Worm (Caenorhabditis elegans) whole organism, dauer: ENCODE results near the gene C53C7.3.

ENCODE experiments used
- unc-62 ChIP-seq: sonication (generic microtip); optimal IDR thresholded peaks from 2 replicates; lab custom pipeline; 2017; ENCODE audit warnings: missing biosample characterization, missing genetic modification reagents, missing genetic modification characterization

C53C7.3 gene

DNA sequence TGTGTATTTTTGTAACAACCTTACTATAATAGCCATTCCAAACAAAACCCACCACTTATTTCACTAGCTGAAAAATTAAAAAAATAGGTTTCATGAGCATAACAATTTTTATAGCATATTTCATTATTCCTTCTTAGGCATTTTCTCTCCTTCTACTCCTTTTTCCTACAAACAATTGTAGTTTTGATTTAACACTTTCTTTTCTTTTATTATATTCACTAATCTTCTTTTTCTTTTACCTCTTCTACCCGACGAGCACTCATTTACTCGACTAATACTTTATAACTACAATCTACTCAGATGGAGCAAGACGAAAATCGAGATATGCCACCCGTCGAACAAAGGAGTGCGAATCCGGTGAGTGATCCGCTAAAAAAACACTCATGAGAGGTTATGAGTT lies at the start of gene C53C7.3:
C53C7.3 (plus strand) TSS at position 301 of the 400 bp plus-strand sequence.
- TF ChIP-seq unc-62 = no peak

DNA sequence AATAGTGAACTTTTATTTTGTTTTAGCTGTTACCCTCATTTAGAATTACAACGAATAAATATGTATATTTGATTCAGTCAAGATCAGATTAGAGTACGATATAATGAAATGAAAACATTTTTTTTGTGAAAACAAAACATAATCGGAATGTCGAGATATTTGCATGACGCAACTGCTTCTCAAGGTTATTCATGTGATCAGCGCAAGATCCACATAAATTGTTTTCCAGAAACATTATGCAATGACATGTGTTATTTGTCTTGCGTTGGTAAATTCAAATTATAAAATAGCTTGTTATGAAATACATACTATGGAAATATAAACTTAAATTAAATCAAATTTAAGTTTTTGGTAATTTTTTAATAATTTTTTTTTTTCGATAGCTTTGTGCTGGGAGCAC lies 48.8 kb upstream of the C53C7.3 start:
- no peak for TF ChIP-seq unc-62

DNA sequence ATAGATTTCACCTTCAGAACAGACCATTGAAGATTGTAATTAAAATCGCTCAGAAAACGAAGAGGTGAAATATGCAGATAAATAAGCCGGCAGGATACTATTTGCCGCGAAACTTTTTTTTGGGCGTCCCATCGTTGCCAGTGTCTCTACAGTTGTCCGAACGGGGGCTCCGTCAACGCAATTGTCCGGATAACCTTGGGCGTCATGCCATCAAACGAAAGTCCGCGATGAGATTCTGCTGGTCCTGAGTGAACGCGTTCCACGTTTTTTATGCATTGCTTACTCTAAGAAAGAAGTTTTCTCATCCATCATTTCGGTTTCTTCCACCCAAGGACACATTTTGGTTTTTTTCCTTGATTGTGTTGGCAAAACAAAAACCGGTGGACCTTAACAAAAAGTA lies 47.5 kb upstream of the C53C7.3 start:
- TF ChIP-seq unc-62 = no peak

ce11 chrX:13002322-13002721 lies 46.0 kb upstream of the C53C7.3 start:
- TF ChIP-seq unc-62 = no peak

DNA sequence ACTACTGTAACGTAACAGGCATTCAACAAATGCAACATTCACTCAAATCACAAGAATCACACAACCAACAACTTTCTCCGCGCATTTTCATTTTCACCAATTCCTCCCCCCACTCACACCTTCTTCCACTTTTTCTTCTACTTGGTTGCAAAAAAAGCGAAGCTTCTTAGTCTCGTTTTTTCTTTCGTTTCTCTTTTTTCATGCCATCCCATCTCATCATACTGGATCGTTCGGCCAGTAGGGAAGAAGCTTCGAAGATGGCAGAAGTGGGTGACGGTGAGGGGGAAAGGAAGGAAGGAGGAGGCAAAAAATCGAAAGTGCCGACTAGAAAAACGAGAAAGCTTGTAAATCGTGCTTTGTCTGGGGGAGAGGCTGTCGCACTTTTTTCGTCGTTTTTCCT lies 45.3 kb upstream of the C53C7.3 start:
- no peak for TF ChIP-seq unc-62

ce11 chrX:13004491-13005093 lies 43.8 kb upstream of the C53C7.3 start:
- no peak for TF ChIP-seq unc-62

DNA sequence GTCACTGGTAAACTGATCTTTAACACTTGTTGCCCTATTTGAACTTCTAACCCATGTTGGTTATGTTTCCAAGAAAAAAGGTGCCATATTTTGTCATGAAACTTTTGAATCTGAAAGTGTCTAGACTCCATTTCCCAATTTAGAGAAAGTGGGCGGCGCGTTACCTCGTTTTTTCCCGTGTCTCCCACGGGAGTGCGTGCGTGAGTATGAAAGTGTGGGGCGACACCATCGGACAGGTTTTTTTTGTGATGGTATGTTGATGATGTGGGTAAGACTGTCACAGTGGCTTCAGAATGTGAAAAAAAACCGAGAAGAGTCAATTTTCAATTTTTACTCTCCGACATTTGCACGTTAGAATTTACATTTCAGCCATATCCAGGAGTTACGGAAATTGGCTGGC lies 42.6 kb upstream of the C53C7.3 start:
- no peak for TF ChIP-seq unc-62

- no peak for TF ChIP-seq unc-62
These were observed 42.0 kb upstream of the C53C7.3 start for ce11 chrX:13006328-13006727.

DNA sequence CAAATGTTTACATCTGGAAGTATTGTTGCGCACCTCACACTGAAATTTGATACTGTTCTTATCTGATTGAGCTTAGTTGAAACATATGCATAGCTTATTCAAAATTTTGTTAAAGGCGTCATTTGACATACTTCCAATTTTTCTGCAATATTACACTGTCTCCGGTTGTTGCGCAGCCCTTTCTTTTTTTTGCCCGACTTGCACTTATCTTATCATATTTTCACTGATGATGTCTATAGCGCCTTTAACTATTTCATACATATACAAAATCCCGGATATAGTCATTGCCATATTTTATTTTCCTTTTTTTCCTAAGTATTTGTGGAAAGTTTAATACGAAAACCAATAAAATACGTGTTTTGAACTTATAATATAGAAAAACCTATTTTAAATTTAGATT lies 41.6 kb upstream of the C53C7.3 start:
- TF ChIP-seq unc-62 = no peak

DNA sequence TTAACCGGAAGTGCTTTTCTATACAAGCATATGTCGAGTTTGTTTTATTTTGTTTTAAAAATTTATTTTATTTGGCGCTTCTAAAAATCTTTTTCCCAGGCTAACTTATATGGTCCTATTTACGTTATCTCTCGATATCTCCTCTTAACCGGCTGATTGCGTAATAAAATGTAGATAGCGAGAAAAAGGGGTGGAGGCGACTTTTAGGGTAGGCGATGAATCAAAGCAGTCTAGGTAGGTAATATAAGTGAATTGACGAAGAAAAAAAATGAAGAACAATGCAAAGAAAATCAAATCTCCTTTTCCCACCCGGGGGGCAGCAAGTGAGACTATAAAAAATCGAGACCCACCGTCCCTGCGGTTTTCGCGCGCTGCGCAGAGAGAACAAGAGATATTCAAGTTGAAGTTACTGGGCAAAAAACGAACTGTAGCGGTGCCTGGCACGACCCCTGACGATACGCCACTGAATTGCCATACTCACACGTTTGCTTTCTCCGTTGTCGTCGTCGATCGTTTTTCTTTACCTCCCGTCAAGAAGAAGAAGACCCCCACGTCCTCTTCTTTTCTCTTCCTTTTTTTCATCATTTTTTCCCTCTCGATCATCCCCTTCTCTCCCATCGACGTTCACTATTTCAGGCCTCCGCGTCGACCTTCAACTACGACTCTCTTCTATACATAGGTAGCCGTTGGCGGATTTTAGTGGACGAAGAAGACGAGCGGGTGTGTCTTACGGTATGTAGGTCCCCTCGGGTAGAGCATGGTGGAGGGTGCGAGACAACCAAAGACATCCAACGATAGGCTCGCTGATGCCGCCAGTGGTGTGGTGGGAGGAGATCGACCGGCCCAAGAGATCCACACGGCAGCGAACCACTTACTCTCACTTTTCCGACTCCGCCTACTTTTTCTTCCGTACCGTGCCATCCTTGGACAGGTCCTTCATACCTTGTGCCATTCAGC lies 40.2 kb upstream of the C53C7.3 start, which contains the start of gene nhr-25:
nhr-25 (plus strand) TSS at position 637 of the 957 bp plus-strand sequence.
- no peak for TF ChIP-seq unc-62

DNA sequence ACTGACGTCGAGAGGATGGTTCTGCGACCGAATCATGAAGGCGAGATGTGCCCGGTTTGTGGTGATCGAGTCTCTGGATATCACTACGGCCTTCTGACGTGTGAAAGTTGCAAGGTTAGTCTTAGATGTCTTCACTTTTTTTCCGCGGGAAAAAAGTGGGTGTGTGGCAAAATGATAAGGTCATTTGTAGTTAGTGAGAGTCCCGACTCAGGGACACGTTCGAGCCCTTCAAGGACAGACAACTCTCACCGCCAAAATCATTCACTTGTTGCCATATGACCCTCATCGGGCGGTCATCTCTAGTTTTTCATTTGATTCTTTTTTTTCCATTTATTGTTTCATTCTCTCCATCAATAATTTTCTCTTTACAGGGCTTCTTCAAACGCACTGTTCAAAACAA lies 39.5 kb upstream of the C53C7.3 start:
- TF ChIP-seq unc-62 = no peak

- TF ChIP-seq unc-62 = no peak
These were observed 38.7 kb upstream of the C53C7.3 start for ce11 chrX:13009645-13010044.

- no peak for TF ChIP-seq unc-62
These were observed 36.5 kb upstream of the C53C7.3 start for ce11 chrX:13011897-13012296.

- TF ChIP-seq unc-62 = no peak
These were observed 34.0 kb upstream of the C53C7.3 start for ce11 chrX:13014341-13014740.

DNA sequence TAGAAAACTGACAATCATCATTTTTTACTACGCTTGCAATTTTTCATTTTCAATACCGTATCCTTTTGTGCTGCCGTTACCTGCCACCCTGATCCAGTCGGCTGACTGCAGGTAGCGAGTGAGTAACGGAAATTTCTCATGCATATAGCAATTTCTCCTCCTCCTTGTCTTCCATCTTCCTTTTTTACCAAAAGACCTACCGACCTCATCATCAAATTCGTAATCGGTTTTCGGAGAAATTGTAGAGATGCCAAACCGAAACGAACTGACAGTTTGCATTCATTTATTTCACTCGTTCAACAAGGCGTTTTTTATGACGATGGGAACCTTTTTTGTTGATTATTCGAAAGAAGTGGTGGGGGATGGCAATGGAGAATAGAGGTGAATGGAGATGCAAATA lies 32.1 kb upstream of the C53C7.3 start:
- TF ChIP-seq unc-62 = no peak

ce11 chrX:13021446-13021845 lies 26.9 kb upstream of the C53C7.3 start:
- no peak for TF ChIP-seq unc-62

- no peak for TF ChIP-seq unc-62
These were observed 15.7 kb upstream of the C53C7.3 start, which contains the start of gene npr-10 for ce11 chrX:13032610-13033009. npr-10 (minus strand) TSS chrX:13032710.

- no peak for TF ChIP-seq unc-62
These were observed 14.5 kb upstream of the C53C7.3 start for ce11 chrX:13033850-13034249.
